Worm (Caenorhabditis elegans) whole organism, early embryonic: Measurements from ENCODE around the gene dpy-22.

Experiments used
- aly-1 ChIP-seq: sonication (generic microtip); optimal IDR thresholded peaks from 2 replicates; lab custom pipeline; 2016; ENCODE audit warnings: missing genetic modification characterization, missing compliant biosample characterization
- ama-1 ChIP-seq: fragments of 150-350 bp; optimal IDR thresholded peaks from 2 replicates; lab custom pipeline; 2014
- ceh-13 ChIP-seq: fragments of 200-800 bp; sonication (Bioruptor generic); optimal IDR thresholded peaks from 2 replicates; lab custom pipeline; 2018; ENCODE audit warnings: mild to moderate bottlenecking, missing genetic modification characterization, missing compliant biosample characterization
- ets-7 ChIP-seq: sonication (generic microtip); optimal IDR thresholded peaks from 2 replicates; lab custom pipeline; 2016; ENCODE audit warnings: missing genotype, missing genetic modification characterization, missing compliant biosample characterization
- flt-1 ChIP-seq: fragments of 200-800 bp; sonication (Bioruptor generic); IDR thresholded peaks from 2 replicates; pipeline ENCODE4 v1.3.6; 2022; ENCODE audit warnings: missing genetic modification characterization, missing compliant biosample characterization
- hmg-4 ChIP-seq: fragments of 200-800 bp; sonication (Bioruptor generic); optimal IDR thresholded peaks from 2 replicates; lab custom pipeline; 2018; ENCODE audit warnings: mild to moderate bottlenecking, missing genetic modification characterization, missing compliant biosample characterization
- hnd-1 ChIP-seq: sonication (generic microtip); optimal IDR thresholded peaks from 2 replicates; lab custom pipeline; 2016; ENCODE audit warnings: missing genetic modification characterization, missing compliant biosample characterization
- scrt-1 ChIP-seq: fragments of 200-800 bp; sonication (Bioruptor generic); IDR thresholded peaks from 2 replicates; pipeline ENCODE4 v1.3.6; 2022; ENCODE audit warnings: missing genetic modification characterization, missing compliant biosample characterization
- sea-1 ChIP-seq: fragments of 200-800 bp; sonication (Bioruptor generic); conservative IDR thresholded peaks from 2 replicates; pipeline ENCODE4 v1.3.6; 2022; ENCODE audit warnings: missing genetic modification characterization, missing compliant biosample characterization
- tbx-37 ChIP-seq: fragments of 200-800 bp; sonication (Bioruptor generic); conservative IDR thresholded peaks from 2 replicates; pipeline ENCODE4 v1.3.6; 2022; ENCODE audit warnings: missing genetic modification reagents, missing genetic modification characterization, missing compliant biosample characterization
- tra-4 ChIP-seq: sonication (generic microtip); optimal IDR thresholded peaks from 2 replicates; lab custom pipeline; 2017; ENCODE audit warnings: missing genetic modification characterization, missing compliant biosample characterization

ce11 chrX:9764822-9765221, 57.3 kb downstream of the dpy-22 start, which contains the start of gene slc-17.9:
- TF ChIP-seq aly-1 (no peak), tbx-37 (GFP tag; lab: Robert Waterston, UW) (no peak), hmg-4 (no peak), tra-4 (tag; lab: Kevin White, UChicago) (no peak), ama-1 (lab: Kevin White, UChicago) (no peak), flt-1 (no peak), ceh-13 (GFP tag; lab: Kevin White, UChicago) (no peak), ets-7 (no peak), hnd-1 (tag; lab: Kevin White, UChicago) (no peak), sea-1 (GFP tag; lab: Robert Waterston, UW) (no peak), scrt-1 (GFP tag; lab: Robert Waterston, UW) (no peak)
